Fruit fly (Drosophila melanogaster): ENCODE measurements around the gene CG13065.

The CG13065 gene

dm6 chr3L:16309972-16310371 is 32.7 kb downstream of the CG13065 start (continued):
- no peak for TF ChIP-seq CG1603 (tag; optimal IDR thresholded peaks at IDR 0.05)
- TF ChIP-seq btn (GFP tag; optimal IDR thresholded peaks at IDR 0.05): no peak
- TF ChIP-seq Drgx (GFP tag; IDR thresholded peaks at IDR 0.05): peak; percentile 86
- TF ChIP-seq bcd (GFP tag; optimal IDR thresholded peaks at IDR 0.05): no peak
- peak; percentile 42 for TF ChIP-seq CG18599 (GFP tag; optimal IDR thresholded peaks at IDR 0.05)
- no peak for TF ChIP-seq CG6272 (GFP tag; IDR thresholded peaks at IDR 0.05)
- no peak for TF ChIP-seq CG33557 (GFP tag; optimal IDR thresholded peaks at IDR 0.05)
- no peak for TF ChIP-seq D (optimal IDR thresholded peaks at IDR 0.05)
- no peak for TF ChIP-seq D (GFP tag; optimal IDR thresholded peaks at IDR 0.05)
- TF ChIP-seq pum (GFP tag; optimal IDR thresholded peaks at IDR 0.05): no peak
- peak; percentile 49 for TF ChIP-seq CG11247 (GFP tag; IDR thresholded peaks at IDR 0.05)
- TF ChIP-seq Med (GFP tag): peak; percentile 86
- TF ChIP-seq CG14441 (GFP tag; IDR thresholded peaks at IDR 0.05): no peak
- peak; percentile 21 for TF ChIP-seq jumu (GFP tag; optimal IDR thresholded peaks at IDR 0.05)
- TF ChIP-seq CG14014 (GFP tag; IDR thresholded peaks at IDR 0.05): peak; percentile 37; the same call in 1 of the 2 replicates
- TF ChIP-seq CG2120 (GFP tag; optimal IDR thresholded peaks at IDR 0.05): peak; percentile 67
- TF ChIP-seq Nf-YA (GFP tag; IDR thresholded peaks at IDR 0.05): no peak
- TF ChIP-seq jigr1 (GFP tag; IDR thresholded peaks at IDR 0.05): no peak
- TF ChIP-seq Neu2 (GFP tag; optimal IDR thresholded peaks at IDR 0.05; ENCODE audit: borderline replicate concordance): no peak
- TF ChIP-seq chm (GFP tag; IDR thresholded peaks at IDR 0.05): no peak
- TF ChIP-seq CG12155 (GFP tag; optimal IDR thresholded peaks at IDR 0.05): no peak
- no peak for TF ChIP-seq CG13123 (GFP tag; optimal IDR thresholded peaks at IDR 0.05)
- TF ChIP-seq vvl (GFP tag; IDR thresholded peaks at IDR 0.05): no peak; the same call in 1 of the 2 replicates
- no peak for TF ChIP-seq gsb-n (tag; optimal IDR thresholded peaks at IDR 0.05)
- no peak for TF ChIP-seq Elba2 (GFP tag; optimal IDR thresholded peaks at IDR 0.05)
- TF ChIP-seq toy (GFP tag; IDR thresholded peaks at IDR 0.05): no peak
- no peak for TF ChIP-seq B-H2 (GFP tag; optimal IDR thresholded peaks at IDR 0.05)
- TF ChIP-seq Rfx (GFP tag; IDR thresholded peaks at IDR 0.05): peak; percentile 71
- no peak for TF ChIP-seq CG10959 (GFP tag; IDR thresholded peaks at IDR 0.05)

dm6 chr3L:16313985-16314384 is 36.8 kb downstream of the CG13065 start, which contains the start of gene CG13062:
Gene CG13062 (plus strand): TSS chr3L:16314285.
- no peak for TF ChIP-seq CG10366 (GFP tag; IDR thresholded peaks at IDR 0.05)
- TF ChIP-seq Lpt (GFP tag; optimal IDR thresholded peaks at IDR 0.05): no peak
- TF ChIP-seq kni (GFP tag; optimal IDR thresholded peaks at IDR 0.05): no peak
- TF ChIP-seq CG17568 (GFP tag; optimal IDR thresholded peaks at IDR 0.05): no peak
- TF ChIP-seq lov (optimal IDR thresholded peaks at IDR 0.05): no peak
- 0 out of 3 replicates have a peak, but pooled peaks have one; percentile 22 for TF ChIP-seq lov (GFP tag; IDR thresholded peaks at IDR 0.05)

DNA sequence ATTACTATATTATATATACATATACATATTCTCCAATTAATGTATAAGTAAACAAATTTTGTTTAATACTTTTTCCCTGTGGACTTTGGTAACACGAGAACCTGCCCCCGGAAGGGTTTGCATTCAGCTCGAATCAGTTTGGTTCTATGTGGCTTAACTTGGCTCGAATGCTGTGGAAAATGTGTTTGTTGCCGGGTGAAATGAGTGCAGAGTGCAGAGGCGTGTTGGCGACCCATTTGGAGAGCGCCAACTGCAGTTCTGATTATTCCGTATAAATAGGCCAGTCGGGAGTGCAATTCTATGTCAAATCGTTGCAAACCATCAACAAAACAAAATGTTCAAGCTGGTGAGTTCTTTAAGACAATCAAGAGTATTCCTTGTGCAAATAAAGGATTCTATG is 40.5 kb downstream of the CG13065 start, which contains the start of gene Nplp3:
TSS of gene Nplp3 (plus strand) at position 301 of the 400 bp plus-strand sequence.
- no peak for TF ChIP-seq CG12942 (GFP tag; optimal IDR thresholded peaks at IDR 0.05)

DNA sequence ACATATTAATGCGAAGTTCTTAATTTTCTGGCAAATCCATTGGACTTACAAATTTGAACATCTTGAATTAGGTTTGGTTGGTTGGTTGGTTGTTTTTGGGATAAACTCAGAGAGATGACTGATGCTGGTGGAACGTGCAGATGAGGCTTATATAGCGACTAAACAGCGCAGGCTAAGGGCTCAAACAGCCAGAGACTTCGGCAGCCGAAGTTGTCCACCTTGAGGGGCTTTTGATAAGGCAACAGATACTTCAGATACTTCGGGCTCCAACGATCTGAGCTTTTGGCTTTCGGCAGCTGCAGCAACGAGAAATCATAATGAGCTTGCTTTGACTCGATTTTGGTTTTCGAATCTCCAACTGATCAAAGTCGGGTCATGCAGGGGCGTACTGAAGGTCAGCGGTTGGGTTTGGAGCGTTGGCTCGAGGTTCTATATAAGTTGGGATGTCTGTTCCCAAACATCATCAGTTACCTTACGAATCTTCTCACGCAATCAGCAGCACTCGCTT is 42.2 kb downstream of the CG13065 start, which contains the start of the genes CG13041 and CG13060:
TSS of gene CG13041 (minus strand) at position 128 of the 508 bp plus-strand sequence.
TSS of gene CG13060 (plus strand) at position 458 of the 508 bp plus-strand sequence.
- TF ChIP-seq chinmo (GFP tag; IDR thresholded peaks at IDR 0.05; ENCODE audit: partially characterized antibody) (0 out of 4 replicates have a peak, but pooled peaks have one; percentile 61), CG4424 (GFP tag; optimal IDR thresholded peaks at IDR 0.05) (no peak), Deaf1 (tag; optimal IDR thresholded peaks at IDR 0.05) (peak; percentile 68), CG5953 (GFP tag; IDR thresholded peaks at IDR 0.05) (no peak), kni (GFP tag; optimal IDR thresholded peaks at IDR 0.05) (no peak), Neu2 (GFP tag; optimal IDR thresholded peaks at IDR 0.05; ENCODE audit: borderline replicate concordance) (no peak)
